Fruit fly (Drosophila melanogaster) whole organism, embryonic: ENCODE results near the gene CG10333.

Experiments
- B-H1 ChIP-seq: fragments of 200-800 bp; sonication (Bioruptor generic); IDR thresholded peaks from 3 replicates; pipeline ENCODE4 v1.3.6; 2022; ENCODE audit warnings: missing biosample characterization, missing genetic modification characterization
- CG10462 ChIP-seq: fragments of 200-800 bp; sonication (Bioruptor generic); optimal IDR thresholded peaks from 2 replicates; lab custom pipeline; 2016; ENCODE audit warnings: missing biosample characterization, missing genetic modification characterization
- CG10654 ChIP-seq: fragments of 200-800 bp; sonication (Bioruptor generic); optimal IDR thresholded peaks from 2 replicates; lab custom pipeline; 2016; ENCODE audit warnings: missing biosample characterization, missing genetic modification characterization
- CG12236 ChIP-seq: fragments of 200-800 bp; sonication (Bioruptor generic); optimal IDR thresholded peaks from 2 replicates; lab custom pipeline; 2016; ENCODE audit warnings: missing biosample characterization, missing genetic modification characterization
- CG13287 ChIP-seq: fragments of 200-800 bp; sonication (Bioruptor generic); IDR thresholded peaks from 2 replicates; pipeline ENCODE4 v1.3.6; 2022; ENCODE audit warnings: missing biosample characterization, missing genetic modification characterization; ENCODE audit not compliant: partially characterized antibody
- CG13624 ChIP-seq: fragments of 200-800 bp; sonication (Bioruptor generic); optimal IDR thresholded peaks from 2 replicates; lab custom pipeline; 2016; ENCODE audit warnings: missing biosample characterization, missing genetic modification characterization
- CG17328 ChIP-seq: fragments of 200-800 bp; sonication (Bioruptor generic); IDR thresholded peaks from 2 replicates; pipeline ENCODE4 v1.3.6; 2022; ENCODE audit warnings: missing biosample characterization, missing genetic modification characterization
- CG18764 ChIP-seq: fragments of 200-800 bp; sonication (Bioruptor generic); optimal IDR thresholded peaks from 3 replicates; lab custom pipeline; 2016; ENCODE audit warnings: missing biosample characterization, missing genetic modification characterization
- CG2678 ChIP-seq: fragments of 200-800 bp; sonication (Bioruptor generic); optimal IDR thresholded peaks from 3 replicates; lab custom pipeline; 2019; ENCODE audit warnings: missing biosample characterization, mild to moderate bottlenecking, missing genetic modification characterization, moderate library complexity
- CG32767 ChIP-seq: fragments of 200-800 bp; sonication (Bioruptor generic); IDR thresholded peaks from 2 replicates; pipeline ENCODE4 v1.3.6; 2022; ENCODE audit warnings: missing biosample characterization, missing genetic modification characterization
- CG34376 ChIP-seq: fragments of 200-800 bp; sonication (Bioruptor generic); optimal IDR thresholded peaks from 2 replicates; lab custom pipeline; 2018; ENCODE audit warnings: missing biosample characterization, mild to moderate bottlenecking, missing genetic modification characterization
- CG4282 ChIP-seq: fragments of 200-800 bp; sonication (Bioruptor generic); optimal IDR thresholded peaks from 2 replicates; lab custom pipeline; 2016; ENCODE audit warnings: missing biosample characterization, missing genetic modification characterization
- CG43689 ChIP-seq: fragments of 200-800 bp; sonication (Bioruptor generic); IDR thresholded peaks from 2 replicates; pipeline ENCODE4 v1.3.6; 2022; ENCODE audit warnings: missing biosample characterization, missing genetic modification characterization
- CG4404 ChIP-seq: fragments of 200-800 bp; sonication (Bioruptor generic); IDR thresholded peaks from 2 replicates; pipeline ENCODE4 v1.3.6; 2022; ENCODE audit warnings: missing biosample characterization, missing genetic modification characterization
- CG6683 ChIP-seq: fragments of 200-800 bp; sonication (Bioruptor generic); optimal IDR thresholded peaks from 2 replicates; lab custom pipeline; 2017; ENCODE audit warnings: missing biosample characterization, mild to moderate bottlenecking, missing genetic modification characterization, missing genetic modification reagents
- CG7556 ChIP-seq: fragments of 200-800 bp; sonication (Bioruptor generic); optimal IDR thresholded peaks from 2 replicates; lab custom pipeline; 2017; ENCODE audit warnings: missing biosample characterization, mild to moderate bottlenecking, missing genetic modification characterization
- CG8388 ChIP-seq: fragments of 200-800 bp; sonication (Bioruptor generic); optimal IDR thresholded peaks from 2 replicates; lab custom pipeline; 2019; ENCODE audit warnings: missing biosample characterization, mild to moderate bottlenecking, missing genetic modification characterization, moderate library complexity
- CG8478 ChIP-seq: fragments of >200 bp; optimal IDR thresholded peaks from 2 replicates; lab custom pipeline; 2018
- CG8765 ChIP-seq: fragments of 200-800 bp; sonication (Bioruptor generic); IDR thresholded peaks from 2 replicates; pipeline ENCODE4 v1.3.6; 2022; ENCODE audit warnings: missing biosample characterization, missing genetic modification characterization
- CrebB ChIP-seq: fragments of 200-800 bp; sonication (Bioruptor generic); optimal IDR thresholded peaks from 3 replicates; lab custom pipeline; 2018; ENCODE audit warnings: missing biosample characterization, mild to moderate bottlenecking, missing genetic modification characterization
- E2f2 ChIP-seq: fragments of 200-800 bp; sonication (Bioruptor generic); IDR thresholded peaks from 2 replicates; pipeline ENCODE4 v1.3.6; 2022; ENCODE audit warnings: missing biosample characterization, missing genetic modification characterization
- Elba2 ChIP-seq: fragments of 200-800 bp; sonication (Bioruptor generic); optimal IDR thresholded peaks from 3 replicates; lab custom pipeline; 2016; ENCODE audit warnings: missing biosample characterization, missing genetic modification characterization
- HHEX ChIP-seq: fragments of 200-800 bp; sonication (Bioruptor generic); optimal IDR thresholded peaks from 3 replicates; lab custom pipeline; 2017; ENCODE audit warnings: missing biosample characterization, mild to moderate bottlenecking, missing genetic modification characterization, missing genetic modification reagents
- HLH4C ChIP-seq: fragments of 200-800 bp; sonication (Bioruptor generic); IDR thresholded peaks from 3 replicates; pipeline ENCODE4 v1.3.6; 2022; ENCODE audit warnings: missing biosample characterization, missing genetic modification characterization; ENCODE audit not compliant: partially characterized antibody
- Hr51 ChIP-seq, 2 experiments: fragments of 200-800 bp; sonication (Bioruptor generic); optimal IDR thresholded peaks; 2 replicates in 1 of 2; 3 replicates in 1 of 2; lab custom pipeline; 2016 to 2018; ENCODE audit warnings: missing biosample characterization in 2 of 2, missing genetic modification characterization in 2 of 2, mild to moderate bottlenecking in 1 of 2, moderate library complexity in 1 of 2
- Lim3 ChIP-seq: fragments of 200-800 bp; sonication (Bioruptor generic); IDR thresholded peaks from 2 replicates; pipeline ENCODE4 v1.3.6; 2022; ENCODE audit warnings: missing biosample characterization, missing genetic modification characterization
- Mrtf ChIP-seq: fragments of 200-800 bp; sonication (Bioruptor generic); IDR thresholded peaks from 3 replicates; pipeline ENCODE4 v1.3.6; 2022; ENCODE audit warnings: missing biosample characterization, missing genetic modification characterization
- NC2α ChIP-seq: fragments of 200-800 bp; sonication (Bioruptor generic); optimal IDR thresholded peaks from 2 replicates; lab custom pipeline; 2016; ENCODE audit warnings: missing biosample characterization, missing genetic modification characterization
- Rx ChIP-seq: fragments of 200-800 bp; sonication (Bioruptor generic); IDR thresholded peaks from 2 replicates; pipeline ENCODE4 v1.3.6; 2022; ENCODE audit warnings: missing biosample characterization, missing genetic modification characterization
- Trl ChIP-seq, 3 experiments: fragments of >200 bp in 2 of 3; fragments of 200-800 bp in 1 of 3; sonication (Bioruptor generic) in 1 of 3; optimal IDR thresholded peaks; 2 replicates in 1 of 3; 3 replicates in 2 of 3; lab custom pipeline; 2016 to 2017; ENCODE audit warnings: missing biosample characterization in 1 of 3, missing genetic modification characterization in 1 of 3
- abd-A ChIP-seq: fragments of 200-800 bp; sonication (Bioruptor generic); optimal IDR thresholded peaks from 3 replicates; lab custom pipeline; 2019; ENCODE audit warnings: missing biosample characterization, mild to moderate bottlenecking, missing genetic modification characterization, moderate library complexity
- ash1 ChIP-seq: fragments of 200-800 bp; sonication (Bioruptor generic); optimal IDR thresholded peaks from 2 replicates; lab custom pipeline; 2018; ENCODE audit warnings: missing biosample characterization, mild to moderate bottlenecking, missing genetic modification characterization
- az2 ChIP-seq: fragments of 200-800 bp; sonication (Bioruptor generic); optimal IDR thresholded peaks from 3 replicates; lab custom pipeline; 2016; ENCODE audit warnings: missing biosample characterization, missing genetic modification characterization
- btn ChIP-seq: fragments of 200-800 bp; sonication (Bioruptor generic); optimal IDR thresholded peaks from 2 replicates; lab custom pipeline; 2016; ENCODE audit warnings: missing biosample characterization, missing genetic modification characterization
- cad ChIP-seq: fragments of >200 bp; optimal IDR thresholded peaks from 2 replicates; lab custom pipeline; 2017; ENCODE audit warnings: missing biosample characterization, missing genetic modification characterization
- chm ChIP-seq: fragments of 200-800 bp; sonication (Bioruptor generic); IDR thresholded peaks from 2 replicates; pipeline ENCODE4 v1.3.6; 2022; ENCODE audit warnings: missing biosample characterization, missing genetic modification characterization
- ci ChIP-seq: fragments of 200-800 bp; sonication (Bioruptor generic); IDR thresholded peaks from 3 replicates; pipeline ENCODE4 v1.3.6; 2022; ENCODE audit warnings: missing biosample characterization, missing genetic modification characterization
- corto ChIP-seq: fragments of 200-800 bp; sonication (Bioruptor generic); optimal IDR thresholded peaks from 2 replicates; lab custom pipeline; 2016; ENCODE audit warnings: missing biosample characterization, mild to moderate bottlenecking, missing genetic modification characterization, moderate library complexity
- ewg ChIP-seq: fragments of 200-800 bp; sonication (Bioruptor generic); optimal IDR thresholded peaks from 3 replicates; lab custom pipeline; 2017; ENCODE audit warnings: mild to moderate bottlenecking, missing biosample characterization, missing genetic modification reagents, missing genetic modification characterization
- exex ChIP-seq: fragments of 200-800 bp; sonication (Bioruptor generic); optimal IDR thresholded peaks from 4 replicates; lab custom pipeline; 2018; ENCODE audit warnings: missing biosample characterization, mild to moderate bottlenecking, missing genetic modification characterization, moderate library complexity
- gsb-n ChIP-seq: fragments of 200-800 bp; sonication (Bioruptor generic); optimal IDR thresholded peaks from 3 replicates; lab custom pipeline; 2018; ENCODE audit warnings: missing biosample characterization, mild to moderate bottlenecking, missing genetic modification characterization
- hb ChIP-seq: fragments of 200-800 bp; sonication (Bioruptor generic); IDR thresholded peaks from 3 replicates; pipeline ENCODE4 v1.3.6; 2022; ENCODE audit warnings: missing biosample characterization, missing genetic modification characterization; ENCODE audit not compliant: partially characterized antibody
- insv ChIP-seq, 2 experiments: fragments of 200-800 bp; sonication (Bioruptor generic); optimal IDR thresholded peaks; 3 replicates each; lab custom pipeline; 2016 to 2018; ENCODE audit warnings: missing biosample characterization in 2 of 2, missing genetic modification characterization in 2 of 2
- nmo ChIP-seq: fragments of 200-800 bp; sonication (Bioruptor generic); optimal IDR thresholded peaks from 2 replicates; lab custom pipeline; 2018; ENCODE audit warnings: missing biosample characterization, mild to moderate bottlenecking, missing genetic modification characterization, moderate library complexity
- prd ChIP-seq, 3 experiments: fragments of >200 bp in 2 of 3; fragments of 200-800 bp in 1 of 3; sonication (Bioruptor generic) in 1 of 3; optimal IDR thresholded peaks in 2 of 3; IDR thresholded peaks in 1 of 3; 2 replicates in 2 of 3; 3 replicates in 1 of 3; pipeline versions ENCODE4 v1.3.6 to Lab custom; 2017 to 2022; ENCODE audit warnings: missing biosample characterization in 1 of 3, missing genetic modification characterization in 1 of 3
- slbo ChIP-seq: fragments of 200-800 bp; sonication (Bioruptor generic); IDR thresholded peaks from 2 replicates; pipeline ENCODE4 v1.3.6; 2022; ENCODE audit warnings: missing biosample characterization, missing genetic modification characterization
- slou ChIP-seq: fragments of 200-800 bp; sonication (Bioruptor generic); optimal IDR thresholded peaks from 3 replicates; lab custom pipeline; 2016; ENCODE audit warnings: missing biosample characterization, missing genetic modification characterization
- sna ChIP-seq: fragments of 200-800 bp; sonication (Bioruptor generic); IDR thresholded peaks from 2 replicates; pipeline ENCODE4 v1.3.6; 2022; ENCODE audit warnings: missing biosample characterization, missing genetic modification characterization; ENCODE audit not compliant: partially characterized antibody
- sob ChIP-seq: fragments of 200-800 bp; sonication (Bioruptor generic); IDR thresholded peaks from 2 replicates; pipeline ENCODE4 v1.3.6; 2022; ENCODE audit warnings: missing biosample characterization, missing genetic modification characterization
- tio ChIP-seq: fragments of 200-800 bp; sonication (Bioruptor generic); optimal IDR thresholded peaks from 2 replicates; lab custom pipeline; 2017; ENCODE audit warnings: missing biosample characterization, missing genetic modification characterization, inconsistent platforms

Gene CG10333

DNA sequence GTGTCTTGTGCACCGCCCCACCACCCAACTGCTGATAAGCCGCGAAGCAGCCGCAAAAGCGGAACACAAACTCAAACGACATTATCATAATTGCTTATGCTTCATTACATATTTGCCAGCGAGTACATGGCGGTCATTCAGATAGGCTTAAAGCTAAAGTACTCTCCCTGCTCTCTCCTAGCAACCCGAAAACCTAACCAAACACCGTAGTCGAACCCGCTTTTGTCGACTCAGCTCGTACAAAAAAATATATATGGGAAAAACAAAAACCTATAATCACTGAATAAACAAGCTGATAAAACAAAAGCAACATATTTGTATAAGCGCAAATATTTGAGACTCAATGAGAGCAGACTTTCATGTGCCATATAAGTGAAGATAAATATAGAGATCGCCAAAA, 20.4 kb downstream of the CG10333 start (continued):
- TF ChIP-seq Rx (GFP tag; lab: Robert Waterston, UW), result no peak
- TF ChIP-seq Elba2 (GFP tag; lab: Kevin White, UChicago), result no peak
- TF ChIP-seq gsb-n (tag; lab: Kevin White, UChicago), result peak; percentile 91
- peak; percentile 57; the same call in 1 of the 2 replicates for TF ChIP-seq CG43689 (GFP tag; lab: Robert Waterston, UW)
- peak; percentile 89 for TF ChIP-seq CG7556
- no peak for TF ChIP-seq prd (optimal IDR thresholded peaks at IDR 0.05; lab: Kevin White, UChicago)
- TF ChIP-seq prd (GFP tag; IDR thresholded peaks at IDR 0.05; lab: Robert Waterston, UW), result peak; percentile 47; the same call in 2 of the 3 replicates
- TF ChIP-seq CG34376 (GFP tag; lab: Kevin White, UChicago), result peak; percentile 86
- peak; percentile 65 for TF ChIP-seq btn
- peak; percentile 71 for TF ChIP-seq exex
- TF ChIP-seq E2f2 (GFP tag; lab: Robert Waterston, UW), result peak; percentile 47; the same call in 1 of the 2 replicates
- peak; percentile 56 for TF ChIP-seq tio
- peak; percentile 47 for TF ChIP-seq CG8388
- no peak for TF ChIP-seq sna
- TF ChIP-seq CG12236 (GFP tag; lab: Kevin White, UChicago), result peak; percentile 92
- TF ChIP-seq Hr51 (GFP tag; optimal IDR thresholded peaks at IDR 0.05; lab: Kevin White, UChicago), result peak; percentile 59 to 83
- TF ChIP-seq nmo (GFP tag; lab: Kevin White, UChicago), result peak; percentile 21
- TF ChIP-seq CrebB (tag; lab: Kevin White, UChicago), result peak; percentile 88
- no peak for TF ChIP-seq abd-A (tag; lab: Kevin White, UChicago)
- TF ChIP-seq CG13624 (GFP tag; lab: Kevin White, UChicago), result peak; percentile 78
- peak; percentile 91 for TF ChIP-seq NC2α
- TF ChIP-seq ci (GFP tag; lab: Robert Waterston, UW), result peak; percentile 87
- peak; percentile 56; the same call in 1 of the 3 replicates for TF ChIP-seq Mrtf (GFP tag; lab: Robert Waterston, UW)
- peak; percentile 80 for TF ChIP-seq CG6683 (GFP tag; lab: Kevin White, UChicago)
- peak; percentile 32; the same call in 1 of the 3 replicates for TF ChIP-seq B-H1 (GFP tag; lab: Robert Waterston, UW)
- TF ChIP-seq corto (GFP tag; lab: Kevin White, UChicago), result peak; percentile 47
- TF ChIP-seq az2 (GFP tag; lab: Kevin White, UChicago), result peak; percentile 50
- peak; percentile 56 for TF ChIP-seq CG4282 (GFP tag; lab: Kevin White, UChicago)
- TF ChIP-seq CG10462 (GFP tag; lab: Kevin White, UChicago), result peak; percentile 78
- TF ChIP-seq CG18764 (GFP tag; lab: Kevin White, UChicago), result peak; percentile 74
- peak; percentile 70 for TF ChIP-seq ewg
- TF ChIP-seq hb, result no peak
- no peak for TF ChIP-seq cad (GFP tag; lab: Kevin White, UChicago)
- no peak for TF ChIP-seq CG8765
- peak; percentile 65 for TF ChIP-seq CG32767 (GFP tag; lab: Robert Waterston, UW)
- peak; percentile 27 for TF ChIP-seq CG10654 (GFP tag; lab: Kevin White, UChicago)
- TF ChIP-seq CG8478 (lab: Kevin White, UChicago), result no peak
- peak in 1 of 2 experiments; percentile 0 for TF ChIP-seq Trl (optimal IDR thresholded peaks at IDR 0.05; lab: Kevin White, UChicago)
- peak; percentile 85 for TF ChIP-seq Trl (GFP tag; optimal IDR thresholded peaks at IDR 0.05; lab: Kevin White, UChicago)
- TF ChIP-seq HHEX (GFP tag; lab: Kevin White, UChicago), result peak; percentile 84
- TF ChIP-seq sob (GFP tag; lab: Robert Waterston, UW), result peak; percentile 87
- peak; percentile 61 for TF ChIP-seq ash1
- TF ChIP-seq Lim3 (GFP tag; lab: Robert Waterston, UW), result no peak
- peak; percentile 12 for TF ChIP-seq slou (GFP tag; lab: Kevin White, UChicago)
- no peak for TF ChIP-seq CG4404
- peak in 1 of 2 experiments; percentile 39 for TF ChIP-seq insv (GFP tag; optimal IDR thresholded peaks at IDR 0.05; lab: Kevin White, UChicago)
- no peak for TF ChIP-seq HLH4C (GFP tag; lab: Robert Waterston, UW)
- peak; percentile 85 for TF ChIP-seq chm
- TF ChIP-seq CG17328 (GFP tag; lab: Robert Waterston, UW), result peak; percentile 59
- TF ChIP-seq slbo, result peak; percentile 48
- no peak for TF ChIP-seq CG13287 (GFP tag; lab: Robert Waterston, UW)
- TF ChIP-seq CG2678 (tag; lab: Kevin White, UChicago), result peak; percentile 87
